Fruit fly (Drosophila melanogaster): ENCODE data around the gene Drsl3.

Drsl3 gene

dm6 chr3L:3334784-3335183 is 20.0 kb downstream of the Drsl3 start, which contains the start of gene CG14969 (continued):
- TF ChIP-seq sna (GFP tag; IDR thresholded peaks at IDR 0.05; ENCODE audit: partially characterized antibody) (no peak), Ets65A (GFP tag) (peak; percentile 29), bcd (GFP tag; optimal IDR thresholded peaks at IDR 0.05) (no peak), ATbp (GFP tag; optimal IDR thresholded peaks at IDR 0.05) (no peak), mirr (GFP tag; optimal IDR thresholded peaks at IDR 0.05) (no peak), her (GFP tag; optimal IDR thresholded peaks at IDR 0.05) (peak; percentile 3), CG2889 (GFP tag; IDR thresholded peaks at IDR 0.05) (no peak), croc (GFP tag; conservative IDR thresholded peaks at IDR 0.05) (no peak), sens (GFP tag) (no peak), twi (tag; optimal IDR thresholded peaks at IDR 0.05) (no peak), dan (GFP tag; IDR thresholded peaks at IDR 0.05) (no peak), CG1529 (GFP tag; optimal IDR thresholded peaks at IDR 0.05) (no peak), CG5953 (GFP tag; IDR thresholded peaks at IDR 0.05) (no peak), CG11093 (GFP tag; IDR thresholded peaks at IDR 0.05) (no peak), Fer2 (tag; optimal IDR thresholded peaks at IDR 0.05) (no peak), Hsf (GFP tag; optimal IDR thresholded peaks at IDR 0.05) (no peak), H15 (GFP tag; IDR thresholded peaks at IDR 0.05) (no peak), disco-r (GFP tag; optimal IDR thresholded peaks at IDR 0.05) (no peak), z (GFP tag; IDR thresholded peaks at IDR 0.05) (no peak), CG12659 (GFP tag; optimal IDR thresholded peaks at IDR 0.05) (peak; percentile 37), Taf1 (GFP tag; IDR thresholded peaks at IDR 0.05) (no peak), Sox100B (GFP tag; optimal IDR thresholded peaks at IDR 0.05) (no peak), fd64A (GFP tag; optimal IDR thresholded peaks at IDR 0.05) (no peak), CG12219 (GFP tag; optimal IDR thresholded peaks at IDR 0.05) (no peak), Optix (GFP tag; IDR thresholded peaks at IDR 0.05) (no peak), grau (tag; optimal IDR thresholded peaks at IDR 0.05) (no peak), Stat92E (GFP tag; optimal IDR thresholded peaks at IDR 0.05) (no peak), hkb (optimal IDR thresholded peaks at IDR 0.05) (no peak), hkb (GFP tag; IDR thresholded peaks at IDR 0.05) (no peak), CG15601 (tag; optimal IDR thresholded peaks at IDR 0.05) (no peak), CG4617 (GFP tag; optimal IDR thresholded peaks at IDR 0.05; ENCODE audit: borderline replicate concordance) (peak; percentile 67), kah (GFP tag; optimal IDR thresholded peaks at IDR 0.05) (no peak), CG14441 (GFP tag; IDR thresholded peaks at IDR 0.05) (no peak), pzg (GFP tag; optimal IDR thresholded peaks at IDR 0.05) (peak; percentile 67), Antp (GFP tag; optimal IDR thresholded peaks at IDR 0.05) (no peak), kni (GFP tag; optimal IDR thresholded peaks at IDR 0.05) (no peak), wor (GFP tag; IDR thresholded peaks at IDR 0.05) (no peak), H2.0 (GFP tag; IDR thresholded peaks at IDR 0.05) (no peak), Asciz (GFP tag; optimal IDR thresholded peaks at IDR 0.05) (no peak), pb (GFP tag; optimal IDR thresholded peaks at IDR 0.05) (no peak), gro (GFP tag; optimal IDR thresholded peaks at IDR 0.05) (peak; percentile 41), CG34422 (GFP tag; IDR thresholded peaks at IDR 0.05) (no peak), CG10565 (GFP tag; optimal IDR thresholded peaks at IDR 0.05) (no peak), Hand (GFP tag; optimal IDR thresholded peaks at IDR 0.05) (no peak), CG9727 (GFP tag; optimal IDR thresholded peaks at IDR 0.05) (no peak), CG17361 (GFP tag; IDR thresholded peaks at IDR 0.05) (no peak), CG7357 (GFP tag; IDR thresholded peaks at IDR 0.05) (no peak), CG4360 (GFP tag; IDR thresholded peaks at IDR 0.05) (no peak), ranshi (GFP tag; IDR thresholded peaks at IDR 0.05) (no peak), CG4707 (GFP tag; optimal IDR thresholded peaks at IDR 0.05) (no peak), CG1832 (GFP tag; optimal IDR thresholded peaks at IDR 0.05) (no peak), CG9876 (GFP tag; optimal IDR thresholded peaks at IDR 0.05) (no peak), CG17802 (tag; optimal IDR thresholded peaks at IDR 0.05) (no peak)
